Worm (Caenorhabditis elegans): ENCODE results near the gene tbc-6.

The tbc-6 gene

DNA sequence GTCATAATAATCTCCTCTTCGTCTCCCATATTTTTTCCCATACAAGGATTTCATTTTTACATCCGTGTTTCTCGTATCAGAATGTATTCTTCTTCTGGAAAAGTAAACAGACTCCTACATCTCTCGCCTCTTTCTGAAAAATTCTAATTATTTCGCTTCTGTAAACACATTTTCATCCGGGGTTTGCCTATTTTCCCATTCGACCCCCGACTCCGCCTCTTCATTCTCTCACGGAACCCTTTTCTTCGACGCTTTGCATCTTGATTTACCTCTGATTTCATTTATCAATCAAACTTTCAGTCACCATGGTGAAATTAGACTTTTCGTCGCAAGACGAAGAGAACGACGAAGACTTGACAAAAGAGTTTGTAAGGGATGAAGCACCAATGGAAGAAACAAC lies 37.3 kb upstream of the tbc-6 start, which contains the start of gene snt-1:
snt-1 (plus strand) TSS at position 301 of the 400 bp plus-strand sequence.
- TF ChIP-seq dsc-1 (tag; optimal IDR thresholded peaks at IDR 0.05) (peak; percentile 79), grh-1 (GFP tag; IDR thresholded peaks at IDR 0.05) (0 out of 2 replicates have a peak, but pooled peaks have one; percentile 11), efl-1 (optimal IDR thresholded peaks at IDR 0.05) (no peak), efl-1 (GFP tag; optimal IDR thresholded peaks at IDR 0.05 in 1 of 2) (no peak)

ce11 chrII:6812514-6812913 lies 35.4 kb upstream of the tbc-6 start:
- TF ChIP-seq lin-14 (GFP tag; optimal IDR thresholded peaks at IDR 0.05) (peak; percentile 74), zag-1 (tag; optimal IDR thresholded peaks at IDR 0.05) (no peak)

- TF ChIP-seq C16A3.4 (tag; optimal IDR thresholded peaks at IDR 0.05): no peak
- TF ChIP-seq lin-15B (tag; optimal IDR thresholded peaks at IDR 0.05): no peak
- no peak for TF ChIP-seq nhr-11 (tag; optimal IDR thresholded peaks at IDR 0.05)
- TF ChIP-seq unc-130 (tag; optimal IDR thresholded peaks at IDR 0.05): no peak
- no peak for TF ChIP-seq ama-1 (optimal IDR thresholded peaks at IDR 0.05)
- no peak for TF ChIP-seq egl-27 (tag; optimal IDR thresholded peaks at IDR 0.05)
- TF ChIP-seq ceh-8 (GFP tag; optimal IDR thresholded peaks at IDR 0.05): no peak
These were observed 31.6 kb upstream of the tbc-6 start for ce11 chrII:6816324-6816723.

DNA sequence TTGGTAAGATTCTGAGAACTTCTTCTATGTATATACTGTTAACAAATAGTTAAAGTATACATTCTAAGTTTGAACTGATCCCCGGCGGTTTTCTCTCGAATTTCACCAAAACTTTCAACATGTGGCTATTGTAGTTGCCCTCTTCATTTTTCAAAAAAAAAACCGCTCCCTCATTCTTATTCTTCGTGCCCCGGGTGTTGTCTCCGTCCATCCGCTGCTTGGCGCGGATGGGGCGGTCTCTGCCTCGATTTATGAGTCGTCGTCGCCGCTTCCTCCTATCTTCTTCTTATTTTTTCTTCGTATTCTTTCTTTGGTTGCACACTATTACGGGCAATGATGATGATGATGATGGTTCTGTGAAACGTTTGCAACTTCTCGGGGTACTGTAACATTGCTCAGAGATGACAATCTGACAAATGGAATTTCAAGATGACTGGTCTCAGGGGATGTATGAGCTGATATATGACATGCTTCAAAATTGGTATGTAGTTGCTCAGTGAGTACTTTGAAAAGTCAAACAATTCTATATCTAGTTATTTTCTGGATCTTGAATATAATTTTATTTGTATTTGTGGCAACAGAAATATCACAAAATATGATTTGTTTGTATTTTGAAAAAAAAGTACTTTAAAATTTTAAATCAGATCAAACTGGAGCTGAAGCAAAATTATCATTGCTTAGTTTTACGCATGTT lies 27.5 kb upstream of the tbc-6 start:
- no peak for TF ChIP-seq C16A3.4 (tag; optimal IDR thresholded peaks at IDR 0.05)
- TF ChIP-seq nhr-76 (tag; optimal IDR thresholded peaks at IDR 0.05): no peak
- TF ChIP-seq ztf-11 (tag; optimal IDR thresholded peaks at IDR 0.05): no peak
- TF ChIP-seq ceh-82 (tag; optimal IDR thresholded peaks at IDR 0.05): peak in 1 of 3 experiments; percentile 23
- TF ChIP-seq snu-23 (GFP tag; optimal IDR thresholded peaks at IDR 0.05): peak; percentile 30
- TF ChIP-seq fkh-4 (tag; optimal IDR thresholded peaks at IDR 0.05; ENCODE audit: borderline replicate concordance): no peak
- no peak for TF ChIP-seq nhr-47 (tag; optimal IDR thresholded peaks at IDR 0.05)
- TF ChIP-seq ztf-4 (tag; optimal IDR thresholded peaks at IDR 0.05): no peak
- TF ChIP-seq lsy-2 (tag; optimal IDR thresholded peaks at IDR 0.05): peak in 1 of 2 experiments; percentile 11
- peak; percentile 70 for TF ChIP-seq lin-14 (GFP tag; optimal IDR thresholded peaks at IDR 0.05)
- peak; percentile 15 for TF ChIP-seq nhr-20 (tag; optimal IDR thresholded peaks at IDR 0.05)
- peak; percentile 45 for TF ChIP-seq fkh-10 (GFP tag; optimal IDR thresholded peaks at IDR 0.05)
- TF ChIP-seq swsn-7 (tag; optimal IDR thresholded peaks at IDR 0.05): no peak
- TF ChIP-seq nhr-71 (tag; optimal IDR thresholded peaks at IDR 0.05): peak; percentile 27

DNA sequence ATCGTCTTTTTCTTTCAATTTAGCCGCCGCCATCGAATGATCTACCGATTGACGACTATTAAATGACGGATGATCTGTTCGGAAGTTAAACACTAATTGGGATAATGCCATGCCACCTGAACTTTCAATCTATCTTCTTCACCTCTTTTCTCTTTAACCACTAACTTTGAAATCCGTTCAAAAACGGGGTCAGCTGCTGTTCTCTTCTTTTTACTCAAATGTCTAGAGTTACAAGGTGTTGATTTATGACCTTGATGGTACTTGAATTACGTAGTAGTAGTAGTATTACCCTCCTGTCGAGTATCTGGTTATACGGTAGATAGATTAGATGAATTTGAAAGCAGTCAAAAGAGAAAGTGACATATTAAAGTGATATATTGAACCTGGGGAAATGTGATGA lies 26.8 kb upstream of the tbc-6 start:
- TF ChIP-seq nhr-71 (tag; optimal IDR thresholded peaks at IDR 0.05): peak; percentile 33
- peak; percentile 78 for TF ChIP-seq lin-14 (GFP tag; optimal IDR thresholded peaks at IDR 0.05)
- TF ChIP-seq blmp-1 (tag; optimal IDR thresholded peaks at IDR 0.05): peak; percentile 88
- no peak for TF ChIP-seq dpl-1 (GFP tag; optimal IDR thresholded peaks at IDR 0.05)
- no peak for TF ChIP-seq isw-1 (GFP tag; IDR thresholded peaks at IDR 0.05)
- peak; percentile 37 for TF ChIP-seq snu-23 (GFP tag; optimal IDR thresholded peaks at IDR 0.05)
- TF ChIP-seq fkh-10 (GFP tag; optimal IDR thresholded peaks at IDR 0.05): no peak
- TF ChIP-seq unc-130 (tag; optimal IDR thresholded peaks at IDR 0.05): peak; percentile 47
- peak; percentile 27 for TF ChIP-seq pag-3 (tag; optimal IDR thresholded peaks at IDR 0.05; ENCODE audit: borderline replicate concordance, insufficient read depth)
- TF ChIP-seq sptf-1 (tag; optimal IDR thresholded peaks at IDR 0.05): no peak
- peak; percentile 24 for TF ChIP-seq rnt-1 (tag; optimal IDR thresholded peaks at IDR 0.05)
- TF ChIP-seq mep-1 (tag; optimal IDR thresholded peaks at IDR 0.05): peak; percentile 51
- TF ChIP-seq ama-1 (optimal IDR thresholded peaks at IDR 0.05): no peak
- TF ChIP-seq ces-1 (GFP tag; optimal IDR thresholded peaks at IDR 0.05): no peak
- no peak for TF ChIP-seq fkh-4 (tag; optimal IDR thresholded peaks at IDR 0.05; ENCODE audit: borderline replicate concordance)
- peak in 1 of 2 experiments; percentile 1 for TF ChIP-seq efl-1 (optimal IDR thresholded peaks at IDR 0.05)
- TF ChIP-seq efl-1 (GFP tag; optimal IDR thresholded peaks at IDR 0.05 in 1 of 2): no peak
- TF ChIP-seq ceh-63 (GFP tag; optimal IDR thresholded peaks at IDR 0.05): no peak
- peak; percentile 8 for TF ChIP-seq nhr-77 (tag; optimal IDR thresholded peaks at IDR 0.05)
- TF ChIP-seq irx-1 (tag; optimal IDR thresholded peaks at IDR 0.05): peak; percentile 31
- no peak for TF ChIP-seq nhr-237 (tag; optimal IDR thresholded peaks at IDR 0.05)
- TF ChIP-seq Y116A8C.19 (tag; optimal IDR thresholded peaks at IDR 0.05; ENCODE audit: borderline replicate concordance): no peak
- TF ChIP-seq xbp-1 (tag; optimal IDR thresholded peaks at IDR 0.05): no peak
- TF ChIP-seq nhr-85 (tag): peak; percentile 96
- TF ChIP-seq lsy-2 (tag; optimal IDR thresholded peaks at IDR 0.05): peak in 1 of 2 experiments; percentile 59
- TF ChIP-seq hpl-2 (GFP tag; optimal IDR thresholded peaks at IDR 0.05): no peak
- no peak for TF ChIP-seq skn-1 (tag; optimal IDR thresholded peaks at IDR 0.05)
- peak; percentile 37 for TF ChIP-seq grh-1 (GFP tag; IDR thresholded peaks at IDR 0.05)
- peak; percentile 47 for TF ChIP-seq nhr-20 (tag; optimal IDR thresholded peaks at IDR 0.05)
- TF ChIP-seq elt-3 (tag; optimal IDR thresholded peaks at IDR 0.05): peak in 2 of 6 experiments; percentile 6 to 28

Measured in whole organism, L1 larva.